Worm (Caenorhabditis elegans): ENCODE data around the gene col-166.

col-166 gene

DNA sequence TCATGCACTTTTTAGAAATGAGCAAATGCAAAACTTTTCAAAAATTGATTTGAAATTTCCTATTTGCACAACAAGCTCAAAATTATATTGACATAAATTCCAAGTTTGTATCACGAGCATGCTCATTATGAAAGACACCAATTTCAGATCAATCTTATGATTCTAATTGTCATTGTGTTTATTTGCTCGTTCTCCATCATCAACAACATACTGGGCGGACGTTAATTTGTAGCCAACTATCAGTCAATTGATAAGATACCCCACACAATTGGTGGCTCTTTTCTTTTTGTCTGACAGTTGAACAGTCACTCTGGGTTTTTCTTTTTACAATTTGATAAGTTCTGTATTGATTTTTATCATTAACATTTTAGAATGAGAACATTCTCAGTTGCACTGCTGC, 8.1 kb upstream of the col-166 start, which contains the start of gene lro-1 (continued):
- TF ChIP-seq vab-7 (GFP tag; IDR thresholded peaks at IDR 0.05) = no peak
- 0 out of 2 replicates have a peak, but pooled peaks have one; percentile 49 for TF ChIP-seq tra-1 (GFP tag; IDR thresholded peaks at IDR 0.05)
- TF ChIP-seq mdl-1 (tag; optimal IDR thresholded peaks at IDR 0.05) = no peak
- peak; percentile 30 for TF ChIP-seq nhr-10 (tag; optimal IDR thresholded peaks at IDR 0.05)
- no peak for TF ChIP-seq spr-1 (tag; optimal IDR thresholded peaks at IDR 0.05)
- no peak for TF ChIP-seq hmg-1.1 (GFP tag; IDR thresholded peaks at IDR 0.05)
- peak; percentile 50 for TF ChIP-seq mep-1 (tag; optimal IDR thresholded peaks at IDR 0.05)
- TF ChIP-seq duxl-1 (tag; optimal IDR thresholded peaks at IDR 0.05; ENCODE audit: poor library complexity) = no peak
- TF ChIP-seq ceh-82 (tag; optimal IDR thresholded peaks at IDR 0.05) = no peak
- TF ChIP-seq zfp-2 (tag; optimal IDR thresholded peaks at IDR 0.05) = no peak
- TF ChIP-seq nhr-11 (tag; optimal IDR thresholded peaks at IDR 0.05) = no peak
- no peak for TF ChIP-seq lin-29 (GFP tag; IDR thresholded peaks at IDR 0.05)
- TF ChIP-seq aha-1 (tag) = peak; percentile 10
- TF ChIP-seq mdt-29 (GFP tag; IDR thresholded peaks at IDR 0.05) = 0 out of 2 replicates have a peak, but pooled peaks have one; percentile 15
- 0 out of 2 replicates have a peak, but pooled peaks have one; percentile 11 for TF ChIP-seq T26A8.4 (GFP tag; IDR thresholded peaks at IDR 0.05)
- peak; percentile 50 for TF ChIP-seq ztf-7 (tag; optimal IDR thresholded peaks at IDR 0.05)
- TF ChIP-seq F26F4.8 (GFP tag; conservative IDR thresholded peaks at IDR 0.05) = no peak
- no peak for TF ChIP-seq pha-4 (GFP tag; IDR thresholded peaks at IDR 0.05)
- TF ChIP-seq pha-4 (tag; optimal IDR thresholded peaks at IDR 0.05) = no peak

DNA sequence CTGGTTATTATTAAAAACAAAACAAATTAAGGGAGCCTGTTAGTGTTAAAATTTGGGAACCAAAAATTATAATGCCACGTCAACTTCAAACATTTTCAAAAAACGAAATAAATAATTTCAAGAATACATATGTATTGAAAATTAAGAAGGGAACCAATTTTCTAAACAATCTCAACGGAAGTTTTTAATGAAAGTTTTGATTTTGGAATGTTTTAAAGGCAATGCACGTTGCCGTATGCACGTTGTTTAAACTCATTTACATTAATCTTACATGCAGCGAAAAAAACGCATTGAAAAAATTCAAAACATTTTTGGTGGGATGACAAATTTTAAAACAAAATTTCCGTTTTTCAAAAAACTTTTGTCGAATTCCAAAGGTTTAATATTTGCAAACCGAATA, 6.0 kb upstream of the col-166 start:
- TF ChIP-seq hlh-30 (tag; optimal IDR thresholded peaks at IDR 0.05; ENCODE audit: insufficient read depth) (no peak), daf-16 (GFP tag; optimal IDR thresholded peaks at IDR 0.05) (no peak), daf-16 (tag; optimal IDR thresholded peaks at IDR 0.05) (peak; percentile 29), T26A8.4 (GFP tag; IDR thresholded peaks at IDR 0.05) (peak; percentile 8; the same call in 1 of the 2 replicates), nhr-25 (tag; optimal IDR thresholded peaks at IDR 0.05; ENCODE audit: borderline replicate concordance, insufficient read depth) (no peak), zfp-3 (GFP tag; conservative IDR thresholded peaks at IDR 0.05) (peak; percentile 69; the same call in 1 of the 2 replicates), F37D6.2 (tag; optimal IDR thresholded peaks at IDR 0.05) (no peak), dve-1 (tag; optimal IDR thresholded peaks at IDR 0.05; ENCODE audit: insufficient read depth) (peak; percentile 63), ces-1 (GFP tag; optimal IDR thresholded peaks at IDR 0.05) (no peak), nhr-76 (tag; optimal IDR thresholded peaks at IDR 0.05) (no peak), ceh-62 (tag; optimal IDR thresholded peaks at IDR 0.05) (no peak), pha-4 (GFP tag; IDR thresholded peaks at IDR 0.05) (peak; percentile 63; the same call in 1 of the 2 replicates), pha-4 (tag; optimal IDR thresholded peaks at IDR 0.05) (no peak), zfp-2 (tag; optimal IDR thresholded peaks at IDR 0.05) (no peak), nhr-48 (tag; optimal IDR thresholded peaks at IDR 0.05) (no peak), nhr-10 (tag; optimal IDR thresholded peaks at IDR 0.05) (no peak), rbr-2 (tag; optimal IDR thresholded peaks at IDR 0.05) (no peak), fos-1 (tag; optimal IDR thresholded peaks at IDR 0.05) (no peak), D1046.2 (GFP tag; IDR thresholded peaks at IDR 0.05) (no peak), ceh-20 (GFP tag; IDR thresholded peaks at IDR 0.05) (no peak), ceh-32 (tag; optimal IDR thresholded peaks at IDR 0.05; ENCODE audit: poor library complexity) (no peak), attf-4 (tag; optimal IDR thresholded peaks at IDR 0.05) (no peak), ZK337.2 (GFP tag; IDR thresholded peaks at IDR 0.05) (no peak), ctbp-1 (GFP tag; IDR thresholded peaks at IDR 0.05) (no peak), ceh-82 (tag; optimal IDR thresholded peaks at IDR 0.05) (no peak), mxl-3 (GFP tag; optimal IDR thresholded peaks at IDR 0.05) (no peak)

DNA sequence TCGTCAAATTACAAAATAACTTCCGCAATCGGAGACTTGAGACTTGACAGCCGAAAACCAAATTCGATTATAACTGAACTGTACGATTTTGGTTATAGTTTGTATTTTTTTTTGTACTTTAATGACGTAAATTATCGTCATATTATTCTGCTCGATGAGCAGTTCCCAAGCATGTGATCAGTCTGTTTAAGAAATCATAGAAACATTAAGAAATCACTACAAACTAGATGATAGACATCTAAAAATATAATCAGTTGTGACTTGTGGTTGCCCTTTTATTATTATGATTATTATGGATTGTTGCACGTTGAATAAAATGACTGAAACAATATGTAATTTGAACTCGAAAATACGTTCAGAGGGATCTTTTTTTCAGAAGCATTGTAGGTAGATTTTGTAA, 5.5 kb upstream of the col-166 start:
- TF ChIP-seq rbr-2 (tag; optimal IDR thresholded peaks at IDR 0.05) (no peak), sdz-12 (GFP tag; optimal IDR thresholded peaks at IDR 0.05) (no peak), nhr-28 (tag; optimal IDR thresholded peaks at IDR 0.05) (peak; percentile 96), php-3 (GFP tag; IDR thresholded peaks at IDR 0.05) (peak; percentile 67), nhr-77 (tag; optimal IDR thresholded peaks at IDR 0.05) (peak; percentile 62), aha-1 (tag) (no peak), daf-16 (GFP tag; optimal IDR thresholded peaks at IDR 0.05) (no peak), daf-16 (tag; optimal IDR thresholded peaks at IDR 0.05) (peak; percentile 77), hlh-11 (tag; optimal IDR thresholded peaks at IDR 0.05) (peak; percentile 70), dve-1 (tag; optimal IDR thresholded peaks at IDR 0.05; ENCODE audit: insufficient read depth) (peak; percentile 88), snpc-1.2 (GFP tag; IDR thresholded peaks at IDR 0.05) (no peak), mep-1 (tag; optimal IDR thresholded peaks at IDR 0.05) (peak; percentile 52), dmd-6 (GFP tag; IDR thresholded peaks at IDR 0.05) (peak; percentile 68), hif-1 (tag; optimal IDR thresholded peaks at IDR 0.05) (peak in 1 of 2 experiments; percentile 36), hlh-30 (tag; optimal IDR thresholded peaks at IDR 0.05; ENCODE audit: insufficient read depth) (peak; percentile 53), ztf-7 (tag; optimal IDR thresholded peaks at IDR 0.05) (peak; percentile 56), pha-4 (GFP tag; IDR thresholded peaks at IDR 0.05) (peak; percentile 10; the same call in 1 of the 2 replicates), pha-4 (tag; optimal IDR thresholded peaks at IDR 0.05) (no peak), nhr-102 (tag; optimal IDR thresholded peaks at IDR 0.05) (peak; percentile 30)
